Fruit fly (Drosophila melanogaster) whole organism: ENCODE data around the gene CG13024.

Source experiments
- CG8478 ChIP-seq: fragments of >200 bp; optimal IDR thresholded peaks from 2 replicates; lab custom pipeline; 2018; ENCODE audit warnings: inconsistent platforms
- EcR ChIP-seq, 2 experiments: fragments of >200 bp; optimal IDR thresholded peaks; 2 replicates each; lab custom pipeline; 2017; ENCODE audit warnings: missing biosample characterization in 2 of 2, missing genetic modification characterization in 2 of 2, missing genetic modification reagents in 2 of 2
- psq ChIP-seq: fragments of >200 bp; optimal IDR thresholded peaks from 2 replicates; lab custom pipeline; 2017
- usp ChIP-seq: fragments of >200 bp; optimal IDR thresholded peaks from 2 replicates; lab custom pipeline; 2017; ENCODE audit warnings: missing biosample characterization, missing genetic modification characterization, mixed read lengths

DNA sequence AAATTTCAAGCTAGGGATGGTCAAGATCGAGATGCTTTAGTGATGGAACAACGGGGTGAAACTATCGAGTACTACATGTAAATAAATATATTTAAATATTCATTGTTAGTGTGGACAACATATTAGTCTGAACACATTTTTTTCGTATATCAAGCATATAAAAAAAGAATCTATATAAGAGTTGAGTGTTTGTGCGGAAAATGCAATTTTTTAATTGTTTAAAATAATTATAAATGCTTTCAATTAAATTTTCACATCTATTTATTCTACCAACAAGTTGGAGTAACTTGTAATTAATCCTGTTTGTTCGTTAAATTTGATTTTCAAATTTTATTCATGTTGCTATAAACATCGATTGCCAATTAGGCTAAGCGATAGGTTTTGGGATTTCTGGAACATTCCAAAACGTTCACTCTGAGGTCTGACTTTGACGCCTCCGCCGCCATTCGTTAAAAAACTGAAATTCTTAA, 49.1 kb downstream of the CG13024 start, which contains the start of the genes mus302 and CG9705:
- TF ChIP-seq CG8478 (lab: Kevin White, UChicago) (no peak), psq (lab: Kevin White, UChicago) (no peak), usp (no peak), EcR (GFP tag; optimal IDR thresholded peaks at IDR 0.05; lab: Kevin White, UChicago) (no peak)
